Fruit fly (Drosophila melanogaster) whole organism, embryonic: ENCODE measurements around the gene EndoGI.

ENCODE experiments used
- B-H2 ChIP-seq: fragments of 200-800 bp; sonication (Bioruptor generic); optimal IDR thresholded peaks from 2 replicates; lab custom pipeline; 2018; ENCODE audit warnings: missing biosample characterization, mild to moderate bottlenecking, missing genetic modification characterization
- CG10366 ChIP-seq: fragments of 200-800 bp; sonication (Bioruptor generic); IDR thresholded peaks from 2 replicates; pipeline ENCODE4 v1.3.6; 2022; ENCODE audit warnings: missing biosample characterization, missing genetic modification characterization
- CG10462 ChIP-seq: fragments of 200-800 bp; sonication (Bioruptor generic); optimal IDR thresholded peaks from 2 replicates; lab custom pipeline; 2016; ENCODE audit warnings: missing biosample characterization, missing genetic modification characterization
- CG12071 ChIP-seq: fragments of 200-800 bp; sonication (Bioruptor generic); optimal IDR thresholded peaks from 3 replicates; lab custom pipeline; 2018; ENCODE audit warnings: missing biosample characterization, mild to moderate bottlenecking, missing genetic modification characterization
- CG12155 ChIP-seq: fragments of 200-800 bp; sonication (Bioruptor generic); optimal IDR thresholded peaks from 3 replicates; lab custom pipeline; 2016; ENCODE audit warnings: missing biosample characterization, missing genetic modification characterization
- CG13424 ChIP-seq: fragments of 200-800 bp; sonication (Bioruptor generic); optimal IDR thresholded peaks from 2 replicates; lab custom pipeline; 2019; ENCODE audit warnings: missing biosample characterization, mild to moderate bottlenecking, missing genetic modification characterization, moderate library complexity
- CG13775 ChIP-seq: fragments of 200-800 bp; sonication (Bioruptor generic); optimal IDR thresholded peaks from 3 replicates; lab custom pipeline; 2017; ENCODE audit warnings: missing biosample characterization, mild to moderate bottlenecking, missing genetic modification characterization
- CG14965 ChIP-seq: fragments of 200-800 bp; sonication (Bioruptor generic); optimal IDR thresholded peaks from 2 replicates; lab custom pipeline; 2016; ENCODE audit warnings: missing biosample characterization, missing genetic modification characterization, borderline replicate concordance
- CG1529 ChIP-seq: fragments of 200-800 bp; sonication (Bioruptor generic); optimal IDR thresholded peaks from 3 replicates; lab custom pipeline; 2018; ENCODE audit warnings: missing biosample characterization, missing genetic modification characterization
- CG15601 ChIP-seq: fragments of 200-800 bp; sonication (Bioruptor generic); optimal IDR thresholded peaks from 3 replicates; lab custom pipeline; 2019; ENCODE audit warnings: missing biosample characterization, mild to moderate bottlenecking, missing genetic modification characterization, moderate library complexity
- CG1602 ChIP-seq: fragments of 200-800 bp; sonication (Bioruptor generic); optimal IDR thresholded peaks from 3 replicates; lab custom pipeline; 2016; ENCODE audit warnings: missing biosample characterization, missing genetic modification characterization
- CG17568 ChIP-seq: fragments of 200-800 bp; sonication (Bioruptor generic); optimal IDR thresholded peaks from 2 replicates; lab custom pipeline; 2018; ENCODE audit warnings: missing biosample characterization, mild to moderate bottlenecking, missing genetic modification characterization, moderate library complexity
- CG30403 ChIP-seq: fragments of 200-800 bp; sonication (Bioruptor generic); optimal IDR thresholded peaks from 3 replicates; lab custom pipeline; 2016; ENCODE audit warnings: missing biosample characterization, missing genetic modification characterization
- CG32772 ChIP-seq: fragments of 200-800 bp; sonication (Bioruptor generic); IDR thresholded peaks from 2 replicates; pipeline ENCODE4 v1.3.6; 2022; ENCODE audit warnings: missing biosample characterization, missing genetic modification characterization
- CG34224 ChIP-seq: fragments of 200-800 bp; sonication (Bioruptor generic); IDR thresholded peaks from 3 replicates; pipeline ENCODE4 v1.3.6; 2022; ENCODE audit warnings: missing biosample characterization, missing genetic modification characterization; ENCODE audit not compliant: partially characterized antibody
- CG5953 ChIP-seq: fragments of 200-800 bp; sonication (Bioruptor generic); IDR thresholded peaks from 2 replicates; pipeline ENCODE4 v1.3.6; 2022; ENCODE audit warnings: missing biosample characterization, missing genetic modification characterization
- CG6654 ChIP-seq: fragments of 200-800 bp; sonication (Bioruptor generic); optimal IDR thresholded peaks from 2 replicates; lab custom pipeline; 2017; ENCODE audit warnings: missing biosample characterization, mild to moderate bottlenecking, missing genetic modification characterization
- CG6854 ChIP-seq: fragments of 200-800 bp; sonication (Bioruptor generic); optimal IDR thresholded peaks from 3 replicates; lab custom pipeline; 2017; ENCODE audit warnings: missing biosample characterization, mild to moderate bottlenecking, missing genetic modification characterization
- CG7839 ChIP-seq: fragments of 200-800 bp; sonication (Bioruptor generic); optimal IDR thresholded peaks from 3 replicates; lab custom pipeline; 2018; ENCODE audit warnings: missing biosample characterization, mild to moderate bottlenecking, missing genetic modification characterization, moderate library complexity
- CG7987 ChIP-seq: fragments of 200-800 bp; sonication (Bioruptor generic); optimal IDR thresholded peaks from 2 replicates; lab custom pipeline; 2018; ENCODE audit warnings: missing biosample characterization, mild to moderate bottlenecking, missing genetic modification characterization, moderate library complexity
- CG8089 ChIP-seq: fragments of 200-800 bp; sonication (Bioruptor generic); optimal IDR thresholded peaks from 3 replicates; lab custom pipeline; 2016; ENCODE audit warnings: missing biosample characterization, missing genetic modification characterization
- CG8765 ChIP-seq: fragments of 200-800 bp; sonication (Bioruptor generic); IDR thresholded peaks from 2 replicates; pipeline ENCODE4 v1.3.6; 2022; ENCODE audit warnings: missing biosample characterization, missing genetic modification characterization
- CG9797 ChIP-seq: fragments of 200-800 bp; sonication (Bioruptor generic); optimal IDR thresholded peaks from 3 replicates; lab custom pipeline; 2018; ENCODE audit warnings: missing biosample characterization, mild to moderate bottlenecking, missing genetic modification characterization
- CG9932 ChIP-seq: fragments of 200-800 bp; sonication (Bioruptor generic); IDR thresholded peaks from 2 replicates; pipeline ENCODE4 v1.3.6; 2022; ENCODE audit warnings: missing biosample characterization, missing genetic modification characterization
- Camta ChIP-seq: fragments of 200-800 bp; sonication (Bioruptor generic); optimal IDR thresholded peaks from 2 replicates; lab custom pipeline; 2016; ENCODE audit warnings: missing biosample characterization, missing genetic modification characterization
- Ets97D ChIP-seq: fragments of 200-800 bp; sonication (Bioruptor generic); optimal IDR thresholded peaks from 3 replicates; lab custom pipeline; 2016; ENCODE audit warnings: missing biosample characterization, missing genetic modification characterization
- HLH4C ChIP-seq: fragments of 200-800 bp; sonication (Bioruptor generic); IDR thresholded peaks from 3 replicates; pipeline ENCODE4 v1.3.6; 2022; ENCODE audit warnings: missing biosample characterization, missing genetic modification characterization; ENCODE audit not compliant: partially characterized antibody
- MTF-1 ChIP-seq: fragments of 200-800 bp; sonication (Bioruptor generic); optimal IDR thresholded peaks from 2 replicates; lab custom pipeline; 2018; ENCODE audit warnings: missing biosample characterization, mild to moderate bottlenecking, missing genetic modification characterization, borderline replicate concordance
- Mad ChIP-seq: fragments of 200-800 bp; sonication (Bioruptor generic); optimal IDR thresholded peaks from 2 replicates; lab custom pipeline; 2016; ENCODE audit warnings: missing biosample characterization, missing genetic modification characterization
- NC2β ChIP-seq: fragments of 200-800 bp; sonication (Bioruptor generic); optimal IDR thresholded peaks from 2 replicates; lab custom pipeline; 2016; ENCODE audit warnings: missing biosample characterization, missing genetic modification characterization
- Sox102F ChIP-seq: fragments of 200-800 bp; sonication (Bioruptor generic); optimal IDR thresholded peaks from 2 replicates; lab custom pipeline; 2018; ENCODE audit warnings: missing biosample characterization, mild to moderate bottlenecking, missing genetic modification characterization, moderate library complexity
- TFAM ChIP-seq: fragments of 200-800 bp; sonication (Bioruptor generic); optimal IDR thresholded peaks from 2 replicates; lab custom pipeline; 2017; ENCODE audit warnings: missing biosample characterization, missing genetic modification characterization, inconsistent platforms
- Usf ChIP-seq: fragments of 200-800 bp; sonication (Bioruptor generic); optimal IDR thresholded peaks from 2 replicates; lab custom pipeline; 2017; ENCODE audit warnings: missing genotype, missing biosample characterization, missing genetic modification characterization
- ab ChIP-seq: fragments of 200-800 bp; sonication (Bioruptor generic); optimal IDR thresholded peaks from 2 replicates; lab custom pipeline; 2016; ENCODE audit warnings: missing biosample characterization, missing genetic modification characterization
- bcd ChIP-seq: fragments of 200-800 bp; sonication (Bioruptor generic); optimal IDR thresholded peaks from 2 replicates; lab custom pipeline; 2017; ENCODE audit warnings: missing biosample characterization, mild to moderate bottlenecking, missing genetic modification characterization
- ci ChIP-seq: fragments of 200-800 bp; sonication (Bioruptor generic); IDR thresholded peaks from 3 replicates; pipeline ENCODE4 v1.3.6; 2022; ENCODE audit warnings: missing biosample characterization, missing genetic modification characterization
- crc ChIP-seq: fragments of 200-800 bp; sonication (Bioruptor generic); optimal IDR thresholded peaks from 2 replicates; lab custom pipeline; 2016; ENCODE audit warnings: missing biosample characterization, missing genetic modification characterization
- danr ChIP-seq: fragments of 200-800 bp; sonication (Bioruptor generic); IDR thresholded peaks from 2 replicates; pipeline ENCODE4 v1.3.6; 2022; ENCODE audit warnings: missing biosample characterization, missing genetic modification characterization
- dmrt99B ChIP-seq: fragments of 200-800 bp; sonication (Bioruptor generic); optimal IDR thresholded peaks from 2 replicates; lab custom pipeline; 2018; ENCODE audit warnings: missing biosample characterization, mild to moderate bottlenecking, missing genetic modification characterization, moderate library complexity
- emc ChIP-seq: fragments of 200-800 bp; sonication (Bioruptor generic); optimal IDR thresholded peaks from 2 replicates; lab custom pipeline; 2016; ENCODE audit warnings: missing biosample characterization, missing genetic modification characterization
- eyg ChIP-seq: fragments of 200-800 bp; sonication (Bioruptor generic); optimal IDR thresholded peaks from 3 replicates; lab custom pipeline; 2016; ENCODE audit warnings: missing biosample characterization, missing genetic modification characterization
- fd64A ChIP-seq: fragments of 200-800 bp; sonication (Bioruptor generic); optimal IDR thresholded peaks from 3 replicates; lab custom pipeline; 2018; ENCODE audit warnings: missing biosample characterization, mild to moderate bottlenecking, missing genetic modification characterization
- gsb ChIP-seq: fragments of 200-800 bp; sonication (Bioruptor generic); IDR thresholded peaks from 2 replicates; pipeline ENCODE4 v1.3.6; 2022; ENCODE audit warnings: missing biosample characterization, missing genetic modification characterization
- hbn ChIP-seq: fragments of 200-800 bp; sonication (Bioruptor generic); IDR thresholded peaks from 2 replicates; pipeline ENCODE4 v1.3.6; 2022; ENCODE audit warnings: missing biosample characterization, missing genetic modification characterization; ENCODE audit not compliant: partially characterized antibody
- mirr ChIP-seq: fragments of 200-800 bp; sonication (Bioruptor generic); optimal IDR thresholded peaks from 3 replicates; lab custom pipeline; 2018; ENCODE audit warnings: missing biosample characterization, mild to moderate bottlenecking, missing genetic modification characterization
- odd ChIP-seq: fragments of 200-800 bp; sonication (Bioruptor generic); optimal IDR thresholded peaks from 2 replicates; lab custom pipeline; 2017; ENCODE audit warnings: missing biosample characterization, mild to moderate bottlenecking, missing genetic modification characterization
- sens-2 ChIP-seq: fragments of 200-800 bp; sonication (Bioruptor generic); IDR thresholded peaks from 2 replicates; pipeline ENCODE4 v1.3.6; 2022; ENCODE audit warnings: missing biosample characterization, missing genetic modification characterization
- tx ChIP-seq: fragments of 200-800 bp; sonication (Bioruptor generic); optimal IDR thresholded peaks from 2 replicates; lab custom pipeline; 2016; ENCODE audit warnings: missing biosample characterization, missing genetic modification characterization
- vfl ChIP-seq: fragments of 200-800 bp; sonication (Bioruptor generic); optimal IDR thresholded peaks from 2 replicates; lab custom pipeline; 2016; ENCODE audit warnings: missing biosample characterization, missing genetic modification characterization
- zen2 ChIP-seq: fragments of 200-800 bp; sonication (Bioruptor generic); IDR thresholded peaks from 3 replicates; pipeline ENCODE4 v1.3.6; 2022; ENCODE audit warnings: missing biosample characterization, missing genetic modification characterization; ENCODE audit not compliant: partially characterized antibody

EndoGI gene

dm6 chr2L:16307026-16307703 is 49.7 kb downstream of the EndoGI start, which contains the start of the genes CG5861 and Syx5 (continued):
- no peak for TF ChIP-seq CG10462 (GFP tag; lab: Kevin White, UChicago)
- TF ChIP-seq ab: no peak
- TF ChIP-seq fd64A (GFP tag; lab: Kevin White, UChicago): no peak
- no peak for TF ChIP-seq Usf
- no peak for TF ChIP-seq emc (GFP tag; lab: Kevin White, UChicago)
- peak; percentile 62 for TF ChIP-seq bcd (GFP tag; lab: Kevin White, UChicago)
- no peak for TF ChIP-seq sens-2 (GFP tag; lab: Robert Waterston, UW)
- no peak for TF ChIP-seq ci (GFP tag; lab: Robert Waterston, UW)
- peak; percentile 5 for TF ChIP-seq Mad (GFP tag; lab: Kevin White, UChicago)
- TF ChIP-seq CG13775 (GFP tag; lab: Kevin White, UChicago): peak; percentile 64
- peak; percentile 76 for TF ChIP-seq B-H2
- no peak for TF ChIP-seq CG12071
- no peak for TF ChIP-seq MTF-1
- no peak for TF ChIP-seq CG8765 (GFP tag; lab: Robert Waterston, UW)
- TF ChIP-seq Camta: no peak
- TF ChIP-seq CG7987 (GFP tag; lab: Kevin White, UChicago): peak; percentile 17
- TF ChIP-seq Sox102F (GFP tag; lab: Kevin White, UChicago): no peak
- no peak for TF ChIP-seq CG5953 (GFP tag; lab: Robert Waterston, UW)
- peak; percentile 91 for TF ChIP-seq hbn
- TF ChIP-seq CG6654: no peak
- TF ChIP-seq CG8089: no peak
- no peak for TF ChIP-seq tx
- TF ChIP-seq vfl: no peak
- no peak for TF ChIP-seq gsb
- TF ChIP-seq CG9932 (GFP tag; lab: Robert Waterston, UW): peak; percentile 88
- no peak for TF ChIP-seq danr (GFP tag; lab: Robert Waterston, UW)
- peak; percentile 92 for TF ChIP-seq CG34224
- no peak; the same call in 2 of the 3 replicates for TF ChIP-seq zen2 (GFP tag; lab: Robert Waterston, UW)
- no peak for TF ChIP-seq CG7839 (tag; lab: Kevin White, UChicago)
- peak; percentile 42 for TF ChIP-seq CG10366 (GFP tag; lab: Robert Waterston, UW)
- TF ChIP-seq TFAM: no peak
- no peak for TF ChIP-seq dmrt99B (tag; lab: Kevin White, UChicago)
- TF ChIP-seq CG1529 (GFP tag; lab: Kevin White, UChicago): peak; percentile 1
- peak; percentile 47 for TF ChIP-seq CG9797 (GFP tag; lab: Kevin White, UChicago)
- peak; percentile 32 for TF ChIP-seq Ets97D (GFP tag; lab: Kevin White, UChicago)
- TF ChIP-seq CG1602 (GFP tag; lab: Kevin White, UChicago): no peak
- peak; percentile 16 for TF ChIP-seq odd (GFP tag; lab: Kevin White, UChicago)
- no peak for TF ChIP-seq NC2β (GFP tag; lab: Kevin White, UChicago)
- peak; percentile 10 for TF ChIP-seq CG17568
- peak; percentile 24 for TF ChIP-seq CG12155 (GFP tag; lab: Kevin White, UChicago)
- no peak for TF ChIP-seq mirr
- peak; percentile 91 for TF ChIP-seq HLH4C (GFP tag; lab: Robert Waterston, UW)
- no peak for TF ChIP-seq eyg (GFP tag; lab: Kevin White, UChicago)
- TF ChIP-seq crc: no peak
- TF ChIP-seq CG13424 (tag; lab: Kevin White, UChicago): peak; percentile 68
- no peak for TF ChIP-seq CG6854 (GFP tag; lab: Kevin White, UChicago)
- TF ChIP-seq CG15601 (tag; lab: Kevin White, UChicago): peak; percentile 69
- TF ChIP-seq CG14965: no peak
- TF ChIP-seq CG30403 (GFP tag; lab: Kevin White, UChicago): peak; percentile 67
- TF ChIP-seq CG32772: peak; percentile 74; the same call in 1 of the 2 replicates
